Worm (Caenorhabditis elegans) whole organism, L1 larva: ENCODE results near the gene F47E1.2.

Experiments used
- C34B4.2 ChIP-seq: sonication (generic microtip); optimal IDR thresholded peaks from 2 replicates; lab custom pipeline; 2017; ENCODE audit warnings: mild to moderate bottlenecking, missing genetic modification characterization, missing compliant biosample characterization
- F16B12.6 ChIP-seq: fragments of 150-350 bp; optimal IDR thresholded peaks from 2 replicates; lab custom pipeline; 2014; ENCODE audit warnings: missing biosample characterization, missing genetic modification characterization
- Y116A8C.19 ChIP-seq: sonication (generic microtip); optimal IDR thresholded peaks from 2 replicates; lab custom pipeline; 2016; ENCODE audit warnings: missing compliant biosample characterization, missing genetic modification characterization, borderline replicate concordance
- aha-1 ChIP-seq: fragments of 150-350 bp; optimal IDR thresholded peaks from 2 replicates; lab custom pipeline; 2014; ENCODE audit warnings: missing biosample characterization, missing genetic modification characterization
- alr-1 ChIP-seq: fragments of 200-800 bp; sonication (Bioruptor generic); optimal IDR thresholded peaks from 2 replicates; lab custom pipeline; 2018; ENCODE audit warnings: borderline replicate concordance, mild to moderate bottlenecking, missing genetic modification characterization, missing compliant biosample characterization
- aly-2 ChIP-seq: fragments of 150-350 bp; optimal IDR thresholded peaks from 2 replicates; lab custom pipeline; 2014; ENCODE audit warnings: missing biosample characterization, missing genetic modification characterization
- ama-1 ChIP-seq: fragments of 150-350 bp; optimal IDR thresholded peaks from 2 replicates; lab custom pipeline; 2014
- blmp-1 ChIP-seq: fragments of 150-350 bp; optimal IDR thresholded peaks from 2 replicates; lab custom pipeline; 2014; ENCODE audit warnings: missing biosample characterization, missing genetic modification characterization
- ceh-82 ChIP-seq, 3 experiments: fragments of 150-350 bp in 1 of 3; sonication (generic microtip) in 2 of 3; optimal IDR thresholded peaks; 2 replicates each; lab custom pipeline; 2014 to 2017; ENCODE audit warnings: missing biosample characterization in 3 of 3, missing genetic modification characterization in 3 of 3
- ces-1 ChIP-seq: fragments of 150-350 bp; optimal IDR thresholded peaks from 2 replicates; lab custom pipeline; 2014; ENCODE audit warnings: missing biosample characterization, missing genetic modification reagents, missing genetic modification characterization
- efl-3 ChIP-seq: fragments of 200-800 bp; sonication (Bioruptor generic); optimal IDR thresholded peaks from 2 replicates; lab custom pipeline; 2018; ENCODE audit warnings: mild to moderate bottlenecking, missing genetic modification characterization, missing compliant biosample characterization
- egl-27 ChIP-seq, 2 experiments: fragments of 150-350 bp in 1 of 2; sonication (generic microtip); optimal IDR thresholded peaks; 3 replicates each; lab custom pipeline; 2017 to 2018; ENCODE audit warnings: missing biosample characterization in 2 of 2, missing genetic modification characterization in 2 of 2, missing genetic modification reagents in 2 of 2
- elt-2 ChIP-seq: sonication (generic microtip); optimal IDR thresholded peaks from 2 replicates; lab custom pipeline; 2016; ENCODE audit warnings: missing genetic modification characterization, mild to moderate bottlenecking, inconsistent platforms, missing compliant biosample characterization, missing genetic modification reagents
- ets-5 ChIP-seq: fragments of 200-800 bp; sonication (Bioruptor generic); IDR thresholded peaks from 2 replicates; pipeline ENCODE4 v1.3.6; 2022; ENCODE audit warnings: missing genetic modification characterization, missing compliant biosample characterization
- fkh-8 ChIP-seq: sonication (generic microtip); optimal IDR thresholded peaks from 2 replicates; lab custom pipeline; 2016; ENCODE audit warnings: mild to moderate bottlenecking, missing genetic modification characterization, missing compliant biosample characterization
- fos-1 ChIP-seq: fragments of 150-350 bp; optimal IDR thresholded peaks from 2 replicates; lab custom pipeline; 2014; ENCODE audit warnings: missing biosample characterization, missing genetic modification characterization
- grh-1 ChIP-seq: fragments of 200-800 bp; sonication (Bioruptor generic); IDR thresholded peaks from 2 replicates; pipeline ENCODE4 v1.3.6; 2022; ENCODE audit warnings: missing genetic modification reagents, missing genetic modification characterization, missing compliant biosample characterization
- isw-1 ChIP-seq: fragments of 200-800 bp; sonication (Bioruptor generic); IDR thresholded peaks from 2 replicates; pipeline ENCODE4 v1.3.6; 2022; ENCODE audit warnings: missing genetic modification characterization, missing compliant biosample characterization
- jun-1 ChIP-seq: fragments of 150-350 bp; optimal IDR thresholded peaks from 2 replicates; lab custom pipeline; 2014; ENCODE audit warnings: missing biosample characterization, missing genetic modification reagents, missing genetic modification characterization
- lin-13 ChIP-seq: fragments of 150-350 bp; optimal IDR thresholded peaks from 2 replicates; lab custom pipeline; 2014; ENCODE audit warnings: missing biosample characterization, missing genetic modification reagents, missing genetic modification characterization
- lin-14 ChIP-seq: fragments of 200-800 bp; sonication (Bioruptor generic); optimal IDR thresholded peaks from 2 replicates; lab custom pipeline; 2018; ENCODE audit warnings: mild to moderate bottlenecking, missing genetic modification characterization, moderate library complexity, missing compliant biosample characterization
- lin-15B ChIP-seq: fragments of 150-350 bp; sonication (generic microtip); optimal IDR thresholded peaks from 3 replicates; lab custom pipeline; 2014; ENCODE audit warnings: missing biosample characterization, missing genetic modification characterization
- lir-3 ChIP-seq: sonication (generic microtip); optimal IDR thresholded peaks from 2 replicates; lab custom pipeline; 2016; ENCODE audit warnings: mild to moderate bottlenecking, missing genetic modification characterization, moderate library complexity, missing compliant biosample characterization; ENCODE audit not compliant: poor library complexity
- lsy-2 ChIP-seq, 2 experiments: fragments of 150-350 bp; optimal IDR thresholded peaks; 2 replicates each; lab custom pipeline; 2014; ENCODE audit warnings: missing biosample characterization in 2 of 2, missing genetic modification characterization in 2 of 2
- mab-9 ChIP-seq: fragments of 200-800 bp; sonication (Bioruptor generic); IDR thresholded peaks from 2 replicates; pipeline ENCODE4 v1.3.6; 2022; ENCODE audit warnings: missing genetic modification reagents, missing genetic modification characterization, missing compliant biosample characterization
- mdl-1 ChIP-seq, 2 experiments: fragments of 150-350 bp; optimal IDR thresholded peaks; 2 replicates each; lab custom pipeline; 2014 to 2017; ENCODE audit warnings: missing biosample characterization in 2 of 2, missing genetic modification characterization in 2 of 2, inconsistent platforms in 1 of 2
- mef-2 ChIP-seq: fragments of 150-350 bp; optimal IDR thresholded peaks from 2 replicates; lab custom pipeline; 2014; ENCODE audit warnings: missing biosample characterization, missing genetic modification characterization
- nhr-20 ChIP-seq: sonication (generic microtip); optimal IDR thresholded peaks from 2 replicates; lab custom pipeline; 2016; ENCODE audit warnings: mild to moderate bottlenecking, missing genetic modification characterization, missing compliant biosample characterization
- nhr-76 ChIP-seq: sonication (generic microtip); optimal IDR thresholded peaks from 2 replicates; lab custom pipeline; 2017; ENCODE audit warnings: missing biosample characterization, missing genetic modification characterization
- nhr-85 ChIP-seq: sonication (generic microtip); peaks from one replicate; lab custom pipeline; 2016; ENCODE audit warnings: missing genetic modification characterization, inconsistent platforms, missing compliant biosample characterization
- pax-3 ChIP-seq: fragments of 200-800 bp; sonication (Bioruptor generic); optimal IDR thresholded peaks from 2 replicates; lab custom pipeline; 2018; ENCODE audit warnings: mild to moderate bottlenecking, missing genetic modification characterization, moderate library complexity, missing compliant biosample characterization
- snpc-4 ChIP-seq: fragments of 150-350 bp; optimal IDR thresholded peaks from 2 replicates; lab custom pipeline; 2014; ENCODE audit warnings: missing biosample characterization, missing genetic modification characterization
- snu-23 ChIP-seq: sonication (generic microtip); optimal IDR thresholded peaks from 2 replicates; lab custom pipeline; 2016; ENCODE audit warnings: missing genetic modification characterization, missing compliant biosample characterization
- sox-4 ChIP-seq: sonication (generic microtip); optimal IDR thresholded peaks from 2 replicates; lab custom pipeline; 2016; ENCODE audit warnings: missing genetic modification characterization, missing compliant biosample characterization
- sptf-1 ChIP-seq: fragments of 150-350 bp; optimal IDR thresholded peaks from 2 replicates; lab custom pipeline; 2014; ENCODE audit warnings: missing biosample characterization, missing genetic modification characterization
- sup-37 ChIP-seq: fragments of 200-800 bp; sonication (Bioruptor generic); optimal IDR thresholded peaks from 2 replicates; lab custom pipeline; 2018; ENCODE audit warnings: mild to moderate bottlenecking, missing genetic modification characterization, missing compliant biosample characterization
- tbx-2 ChIP-seq: sonication (generic microtip); optimal IDR thresholded peaks from 2 replicates; lab custom pipeline; 2016; ENCODE audit warnings: missing genetic modification characterization, missing compliant biosample characterization
- tlp-1 ChIP-seq: fragments of 150-350 bp; optimal IDR thresholded peaks from 2 replicates; lab custom pipeline; 2014; ENCODE audit warnings: missing biosample characterization, missing genetic modification characterization
- unc-130 ChIP-seq: fragments of 150-350 bp; optimal IDR thresholded peaks from 2 replicates; lab custom pipeline; 2017; ENCODE audit warnings: missing biosample characterization, missing genetic modification characterization, inconsistent platforms
- unc-30 ChIP-seq: sonication (generic microtip); optimal IDR thresholded peaks from 2 replicates; lab custom pipeline; 2017; ENCODE audit warnings: missing biosample characterization, missing genetic modification characterization
- unc-62 ChIP-seq: fragments of 150-350 bp; optimal IDR thresholded peaks from 2 replicates; lab custom pipeline; 2014; ENCODE audit warnings: missing biosample characterization, missing genetic modification reagents, missing genetic modification characterization
- unc-86 ChIP-seq: sonication (generic microtip); optimal IDR thresholded peaks from 2 replicates; lab custom pipeline; 2016; ENCODE audit warnings: missing genetic modification characterization, missing compliant biosample characterization
- unc-98 ChIP-seq: fragments of 200-800 bp; sonication (Bioruptor generic); IDR thresholded peaks from 2 replicates; pipeline ENCODE4 v1.3.6; 2022; ENCODE audit warnings: missing genetic modification characterization, missing compliant biosample characterization
- zag-1 ChIP-seq: fragments of 150-350 bp; optimal IDR thresholded peaks from 2 replicates; lab custom pipeline; 2014; ENCODE audit warnings: missing biosample characterization, missing genetic modification characterization
- zip-4 ChIP-seq: fragments of 200-800 bp; sonication (Bioruptor generic); optimal IDR thresholded peaks from 2 replicates; lab custom pipeline; 2018; ENCODE audit warnings: mild to moderate bottlenecking, missing genetic modification characterization, moderate library complexity, missing compliant biosample characterization

The F47E1.2 gene

ce11 chrX:9024270-9024669 is 33.2 kb upstream of the F47E1.2 start (continued):
- no peak for TF ChIP-seq sptf-1 (tag; lab: Kevin White, UChicago)
- TF ChIP-seq sup-37: no peak
- no peak for TF ChIP-seq tbx-2 (tag; lab: Kevin White, UChicago)
- TF ChIP-seq aha-1 (tag; lab: Kevin White, UChicago): no peak
- no peak for TF ChIP-seq pax-3
- TF ChIP-seq blmp-1: no peak
- TF ChIP-seq unc-30 (tag; lab: Kevin White, UChicago): no peak
- no peak for TF ChIP-seq ces-1
- TF ChIP-seq lsy-2 (tag; optimal IDR thresholded peaks at IDR 0.05; lab: Kevin White, UChicago): no peak
- TF ChIP-seq lin-15B (tag; lab: Kevin White, UChicago): no peak
- TF ChIP-seq nhr-85 (tag; lab: Kevin White, UChicago): no peak
- no peak for TF ChIP-seq fkh-8 (tag; lab: Kevin White, UChicago)
- TF ChIP-seq snu-23: peak; percentile 24
- TF ChIP-seq unc-62 (GFP tag; lab: Kevin White, UChicago): no peak
- TF ChIP-seq lir-3 (tag; lab: Kevin White, UChicago): no peak
- TF ChIP-seq unc-130 (tag; lab: Kevin White, UChicago): no peak
- TF ChIP-seq zip-4 (GFP tag; lab: Kevin White, UChicago): no peak
- TF ChIP-seq C34B4.2 (tag; lab: Kevin White, UChicago): no peak
- no peak for TF ChIP-seq mdl-1 (tag; optimal IDR thresholded peaks at IDR 0.05; lab: Kevin White, UChicago)
- no peak for TF ChIP-seq snpc-4 (tag; lab: Kevin White, UChicago)
- TF ChIP-seq mef-2: no peak
- TF ChIP-seq tlp-1 (tag; lab: Kevin White, UChicago): no peak
- TF ChIP-seq aly-2 (tag; lab: Kevin White, UChicago): no peak
- peak in 1 of 3 experiments; percentile 5 for TF ChIP-seq ceh-82 (tag; optimal IDR thresholded peaks at IDR 0.05; lab: Kevin White, UChicago)
- no peak for TF ChIP-seq sox-4 (tag; lab: Kevin White, UChicago)
- no peak for TF ChIP-seq ets-5 (GFP tag; lab: Robert Waterston, UW)
- TF ChIP-seq isw-1 (GFP tag; lab: Robert Waterston, UW): no peak
- TF ChIP-seq grh-1 (GFP tag; lab: Robert Waterston, UW): no peak
- TF ChIP-seq zag-1 (tag; lab: Kevin White, UChicago): no peak
- TF ChIP-seq fos-1 (tag; lab: Kevin White, UChicago): no peak
- TF ChIP-seq F16B12.6: no peak
- TF ChIP-seq lin-13: peak; percentile 6
- no peak for TF ChIP-seq unc-86 (tag; lab: Kevin White, UChicago)

- TF ChIP-seq unc-130 (tag; lab: Kevin White, UChicago) (no peak), nhr-20 (tag; lab: Kevin White, UChicago) (no peak), ama-1 (no peak), fos-1 (tag; lab: Kevin White, UChicago) (no peak), lin-14 (GFP tag; lab: Kevin White, UChicago) (no peak), nhr-76 (no peak), elt-2 (tag; lab: Kevin White, UChicago) (no peak), egl-27 (tag; optimal IDR thresholded peaks at IDR 0.05; lab: Kevin White, UChicago) (no peak), lin-15B (tag; lab: Kevin White, UChicago) (no peak)
- TF ChIP-seq, all 84 proteins: peak for 0
These were observed 32.0 kb upstream of the F47E1.2 start for ce11 chrX:9025484-9025883.

- no peak for TF ChIP-seq alr-1 (tag; lab: Kevin White, UChicago)
- TF ChIP-seq egl-27 (tag; optimal IDR thresholded peaks at IDR 0.05; lab: Kevin White, UChicago): no peak
- TF ChIP-seq zip-4 (GFP tag; lab: Kevin White, UChicago): no peak
- no peak for TF ChIP-seq unc-98 (GFP tag; lab: Robert Waterston, UW)
- TF ChIP-seq efl-3 (GFP tag; lab: Kevin White, UChicago): no peak
- TF ChIP-seq Y116A8C.19 (tag; lab: Kevin White, UChicago): no peak
- TF ChIP-seq elt-2 (tag; lab: Kevin White, UChicago): no peak
- TF ChIP-seq jun-1: no peak
- no peak for TF ChIP-seq ama-1
- TF ChIP-seq mab-9 (GFP tag; lab: Robert Waterston, UW): no peak
- TF ChIP-seq lsy-2 (tag; optimal IDR thresholded peaks at IDR 0.05; lab: Kevin White, UChicago): no peak
- no peak for TF ChIP-seq lir-3 (tag; lab: Kevin White, UChicago)
These were observed 30.1 kb upstream of the F47E1.2 start, which contains the start of gene T25B6.3 for ce11 chrX:9027304-9027703. Gene T25B6.3, plus strand, starts transcription at chrX:9027604.
